Worm (Caenorhabditis elegans) whole organism, L3 larva: ENCODE measurements around the gene act-2.

Experiments used
- R02D3.7 ChIP-seq: fragments of 150-350 bp; optimal IDR thresholded peaks from 2 replicates; lab custom pipeline; 2014; ENCODE audit warnings: missing biosample characterization, missing genetic modification characterization
- ZK546.5 ChIP-seq: sonication (generic microtip); optimal IDR thresholded peaks from 2 replicates; lab custom pipeline; 2017; ENCODE audit warnings: missing biosample characterization, missing genetic modification characterization
- aly-2 ChIP-seq: fragments of 150-350 bp; optimal IDR thresholded peaks from 2 replicates; lab custom pipeline; 2014; ENCODE audit warnings: missing biosample characterization, missing genetic modification characterization
- ama-1 ChIP-seq: fragments of 150-350 bp; optimal IDR thresholded peaks from 2 replicates; lab custom pipeline; 2018
- ceh-28 ChIP-seq: fragments of 150-350 bp; optimal IDR thresholded peaks from 2 replicates; lab custom pipeline; 2014; ENCODE audit warnings: missing biosample characterization, missing genetic modification reagents, missing genetic modification characterization
- ceh-82 ChIP-seq: fragments of 150-350 bp; optimal IDR thresholded peaks from 2 replicates; lab custom pipeline; 2014; ENCODE audit warnings: missing biosample characterization, missing genetic modification characterization
- ceh-9 ChIP-seq: sonication (generic microtip); optimal IDR thresholded peaks from 2 replicates; lab custom pipeline; 2018; ENCODE audit warnings: missing biosample characterization, missing genetic modification characterization
- daf-12 ChIP-seq: fragments of 150-350 bp; optimal IDR thresholded peaks from 2 replicates; lab custom pipeline; 2014; ENCODE audit warnings: missing biosample characterization, missing genetic modification reagents, missing genetic modification characterization
- elt-1 ChIP-seq: fragments of 150-350 bp; optimal IDR thresholded peaks from 2 replicates; lab custom pipeline; 2014; ENCODE audit warnings: missing biosample characterization, missing genetic modification characterization
- elt-2 ChIP-seq: sonication (generic microtip); optimal IDR thresholded peaks from 2 replicates; lab custom pipeline; 2016; ENCODE audit warnings: missing genetic modification reagents, mild to moderate bottlenecking, missing genetic modification characterization, missing compliant biosample characterization
- elt-3 ChIP-seq, 3 experiments: fragments of 150-350 bp in 1 of 3; sonication (generic microtip) in 2 of 3; optimal IDR thresholded peaks; 2 replicates in 2 of 3; 4 replicates in 1 of 3; lab custom pipeline; 2014 to 2017; ENCODE audit warnings: missing biosample characterization in 3 of 3, missing genetic modification characterization in 3 of 3
- eor-1 ChIP-seq, 2 experiments: fragments of 150-350 bp; optimal IDR thresholded peaks; 2 replicates each; lab custom pipeline; 2014 to 2018; ENCODE audit warnings: missing biosample characterization in 2 of 2, missing genetic modification characterization in 2 of 2
- fkh-10 ChIP-seq: sonication (generic microtip); optimal IDR thresholded peaks from 2 replicates; lab custom pipeline; 2017; ENCODE audit warnings: missing biosample characterization, missing genetic modification reagents, missing genetic modification characterization
- fos-1 ChIP-seq: fragments of 150-350 bp; optimal IDR thresholded peaks from 2 replicates; lab custom pipeline; 2014; ENCODE audit warnings: missing biosample characterization, missing genetic modification characterization
- jun-1 ChIP-seq: fragments of 150-350 bp; optimal IDR thresholded peaks from 2 replicates; lab custom pipeline; 2014; ENCODE audit warnings: missing biosample characterization, missing genetic modification reagents, missing genetic modification characterization
- lin-15B ChIP-seq: fragments of 150-350 bp; optimal IDR thresholded peaks from 2 replicates; lab custom pipeline; 2014; ENCODE audit warnings: missing biosample characterization, missing genetic modification characterization
- lin-39 ChIP-seq: fragments of 150-350 bp; optimal IDR thresholded peaks from 2 replicates; lab custom pipeline; 2018; ENCODE audit warnings: missing biosample characterization, missing genetic modification reagents, missing genetic modification characterization
- lsy-12 ChIP-seq: sonication (generic microtip); optimal IDR thresholded peaks from 2 replicates; lab custom pipeline; 2016; ENCODE audit warnings: mild to moderate bottlenecking, missing genetic modification characterization, missing compliant biosample characterization
- mdl-1 ChIP-seq: fragments of 150-350 bp; optimal IDR thresholded peaks from 2 replicates; lab custom pipeline; 2014; ENCODE audit warnings: missing biosample characterization, missing genetic modification characterization
- mml-1 ChIP-seq: fragments of 150-350 bp; sonication (generic microtip); optimal IDR thresholded peaks from 3 replicates; lab custom pipeline; 2014; ENCODE audit warnings: missing biosample characterization, missing genetic modification characterization
- nhr-11 ChIP-seq: fragments of 150-350 bp; optimal IDR thresholded peaks from 2 replicates; lab custom pipeline; 2014; ENCODE audit warnings: missing biosample characterization, missing genetic modification characterization
- nhr-23 ChIP-seq: fragments of 150-350 bp; optimal IDR thresholded peaks from 2 replicates; lab custom pipeline; 2014; ENCODE audit warnings: missing biosample characterization, missing genetic modification reagents, missing genetic modification characterization
- nhr-237 ChIP-seq: fragments of 150-350 bp; optimal IDR thresholded peaks from 2 replicates; lab custom pipeline; 2014; ENCODE audit warnings: missing biosample characterization, missing genetic modification characterization
- nhr-25 ChIP-seq: sonication (generic microtip); optimal IDR thresholded peaks from 2 replicates; lab custom pipeline; 2017; ENCODE audit warnings: missing biosample characterization, missing genetic modification characterization
- nhr-28 ChIP-seq: fragments of 150-350 bp; optimal IDR thresholded peaks from 2 replicates; lab custom pipeline; 2014; ENCODE audit warnings: missing biosample characterization, missing genetic modification characterization
- nhr-43 ChIP-seq: sonication (generic microtip); optimal IDR thresholded peaks from 2 replicates; lab custom pipeline; 2016; ENCODE audit warnings: mild to moderate bottlenecking, missing genetic modification characterization, missing compliant biosample characterization; ENCODE audit not compliant: poor library complexity, severe bottlenecking
- nhr-67 ChIP-seq: fragments of 150-350 bp; optimal IDR thresholded peaks from 2 replicates; lab custom pipeline; 2014; ENCODE audit warnings: missing biosample characterization, missing genetic modification characterization
- nhr-76 ChIP-seq: fragments of 150-350 bp; sonication (generic microtip); optimal IDR thresholded peaks from 5 replicates; lab custom pipeline; 2014; ENCODE audit warnings: missing biosample characterization, missing genetic modification characterization
- nhr-77 ChIP-seq: fragments of 150-350 bp; optimal IDR thresholded peaks from 2 replicates; lab custom pipeline; 2014; ENCODE audit warnings: missing biosample characterization, missing genetic modification characterization
- pha-4 ChIP-seq: fragments of 150-350 bp; optimal IDR thresholded peaks from 2 replicates; lab custom pipeline; 2014; ENCODE audit warnings: missing biosample characterization, missing genetic modification reagents, missing genetic modification characterization
- pqm-1 ChIP-seq: fragments of 150-350 bp; optimal IDR thresholded peaks from 2 replicates; lab custom pipeline; 2017; ENCODE audit warnings: missing biosample characterization, missing genetic modification characterization, inconsistent platforms
- sea-2 ChIP-seq: fragments of 150-350 bp; sonication (generic microtip); optimal IDR thresholded peaks from 4 replicates; lab custom pipeline; 2014; ENCODE audit warnings: missing biosample characterization, missing genetic modification reagents, missing genetic modification characterization
- skn-1 ChIP-seq: fragments of 150-350 bp; optimal IDR thresholded peaks from 2 replicates; lab custom pipeline; 2014; ENCODE audit warnings: missing biosample characterization, missing genetic modification characterization
- snpc-4 ChIP-seq: fragments of 150-350 bp; optimal IDR thresholded peaks from 2 replicates; lab custom pipeline; 2014; ENCODE audit warnings: missing biosample characterization, missing genetic modification characterization
- unc-39 ChIP-seq: sonication (generic microtip); optimal IDR thresholded peaks from 4 replicates; lab custom pipeline; 2017; ENCODE audit warnings: missing biosample characterization, missing genetic modification characterization
- unc-62 ChIP-seq: fragments of 150-350 bp; sonication (generic microtip); optimal IDR thresholded peaks from 4 replicates; lab custom pipeline; 2014; ENCODE audit warnings: missing biosample characterization, missing genetic modification reagents, missing genetic modification characterization

The act-2 gene

DNA sequence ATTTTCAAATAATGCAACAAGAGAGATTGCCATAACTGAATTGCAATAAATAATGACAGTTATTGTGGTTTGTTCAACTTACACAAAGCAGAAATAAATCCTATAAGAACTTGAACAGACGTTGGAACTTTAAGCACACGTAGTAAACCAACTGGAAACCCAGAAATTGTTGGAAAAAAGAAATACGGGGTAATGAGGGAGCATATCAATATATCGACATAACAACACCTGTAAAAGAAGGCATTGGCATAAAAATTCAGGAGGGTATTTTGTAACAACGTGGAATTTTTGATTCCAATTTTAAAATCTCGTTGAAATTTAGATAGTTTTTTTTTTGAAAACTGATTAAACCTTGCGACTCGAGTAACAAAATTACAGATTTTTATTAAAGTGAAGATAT lies 21.5 kb downstream of the act-2 start:
- TF ChIP-seq snpc-4 (no peak), ama-1 (no peak), ceh-28 (tag; lab: Kevin White, UChicago) (no peak), R02D3.7 (tag; lab: Kevin White, UChicago) (no peak)

DNA sequence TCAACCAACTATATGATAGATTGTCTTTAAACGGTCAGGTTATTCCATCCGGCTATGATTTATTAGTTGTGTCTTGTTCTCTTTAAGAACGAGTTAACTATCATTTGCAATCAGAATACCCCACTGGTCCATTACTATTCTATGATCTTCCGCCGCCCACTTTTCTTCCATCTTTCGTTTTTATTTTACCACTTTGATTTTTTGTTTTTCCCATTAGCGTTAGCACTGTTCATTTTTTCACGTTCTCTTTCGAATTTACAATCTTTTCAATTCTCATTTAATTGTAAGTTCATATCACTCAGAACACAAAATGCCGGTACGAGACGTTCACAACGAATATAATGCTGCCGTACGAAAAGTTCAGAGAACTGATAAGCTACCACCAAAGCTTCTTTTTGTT lies 24.1 kb downstream of the act-2 start, which contains the start of gene T04C12.7:
TSS of gene T04C12.7 (plus strand) at position 301 of the 400 bp plus-strand sequence.
- TF ChIP-seq unc-62 (GFP tag; lab: Kevin White, UChicago) (no peak), pha-4 (tag; lab: Kevin White, UChicago) (no peak), fkh-10 (GFP tag; lab: Kevin White, UChicago) (no peak), nhr-67 (no peak), elt-1 (no peak), lsy-12 (tag; lab: Kevin White, UChicago) (no peak), ceh-9 (tag; lab: Kevin White, UChicago) (no peak), nhr-11 (tag; lab: Kevin White, UChicago) (no peak), pqm-1 (tag; lab: Kevin White, UChicago) (no peak), lin-15B (no peak)

DNA sequence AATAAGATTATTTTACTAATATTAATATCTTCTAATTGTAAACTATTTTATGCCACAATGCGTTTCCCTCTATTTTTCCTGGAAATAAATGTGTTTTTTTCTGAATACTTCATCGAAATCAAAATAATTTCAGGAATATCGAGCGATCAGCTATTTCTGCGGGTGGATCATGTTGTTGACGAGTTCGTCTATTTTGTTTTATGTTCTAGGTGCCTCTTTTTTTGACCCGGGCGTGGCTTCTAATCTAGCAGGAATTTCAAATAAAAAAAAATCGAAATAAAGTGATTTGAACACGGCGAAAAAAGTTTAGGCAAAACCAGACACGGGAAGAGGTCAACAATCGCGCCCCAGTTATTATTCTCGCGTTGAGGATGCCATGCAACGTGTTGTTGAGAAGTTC lies 26.0 kb downstream of the act-2 start, which contains the start of gene T04C12.33:
TSS of gene T04C12.33 (plus strand) at position 301 of the 400 bp plus-strand sequence.
- TF ChIP-seq fos-1 (tag; lab: Kevin White, UChicago) (no peak), mdl-1 (no peak), nhr-77 (tag; lab: Kevin White, UChicago) (no peak), nhr-23 (peak; percentile 16), unc-39 (no peak), fkh-10 (GFP tag; lab: Kevin White, UChicago) (no peak), lin-15B (no peak)

DNA sequence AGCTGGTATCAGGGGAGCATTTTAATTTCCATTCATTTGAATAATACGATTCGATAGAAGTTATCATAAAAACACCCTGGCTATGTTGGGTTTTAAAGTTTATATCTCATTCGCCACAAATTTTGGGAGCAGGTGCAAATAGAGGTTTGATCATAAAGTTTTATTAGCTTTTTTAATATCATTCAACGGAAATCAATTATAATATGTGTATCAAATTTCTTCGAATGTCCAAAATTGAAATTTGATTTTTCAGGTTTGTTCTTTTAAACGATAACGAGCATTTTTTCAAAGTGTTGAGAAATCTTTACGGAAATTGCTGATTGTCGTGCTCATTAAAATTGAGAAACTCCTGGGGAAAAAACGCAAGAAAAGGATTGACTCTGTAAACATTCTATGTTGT lies 29.3 kb downstream of the act-2 start, which contains the start of gene srh-74:
TSS of gene srh-74 (minus strand) at position 101 of the 400 bp plus-strand sequence.
- TF ChIP-seq ceh-82 (tag; lab: Kevin White, UChicago) (no peak), elt-3 (tag; optimal IDR thresholded peaks at IDR 0.05; lab: Kevin White, UChicago) (no peak), ceh-28 (tag; lab: Kevin White, UChicago) (no peak), lin-39 (tag; lab: Kevin White, UChicago) (no peak), mdl-1 (no peak), aly-2 (tag; lab: Kevin White, UChicago) (no peak), nhr-76 (tag; lab: Kevin White, UChicago) (no peak), nhr-77 (tag; lab: Kevin White, UChicago) (no peak), nhr-43 (no peak), mml-1 (tag; lab: Kevin White, UChicago) (no peak), nhr-237 (no peak), unc-39 (no peak), eor-1 (tag; optimal IDR thresholded peaks at IDR 0.05; lab: Kevin White, UChicago) (no peak), sea-2 (GFP tag; lab: Kevin White, UChicago) (no peak), lin-15B (no peak), ZK546.5 (tag; lab: Kevin White, UChicago) (no peak), jun-1 (tag; lab: Kevin White, UChicago) (no peak), pqm-1 (tag; lab: Kevin White, UChicago) (no peak)

DNA sequence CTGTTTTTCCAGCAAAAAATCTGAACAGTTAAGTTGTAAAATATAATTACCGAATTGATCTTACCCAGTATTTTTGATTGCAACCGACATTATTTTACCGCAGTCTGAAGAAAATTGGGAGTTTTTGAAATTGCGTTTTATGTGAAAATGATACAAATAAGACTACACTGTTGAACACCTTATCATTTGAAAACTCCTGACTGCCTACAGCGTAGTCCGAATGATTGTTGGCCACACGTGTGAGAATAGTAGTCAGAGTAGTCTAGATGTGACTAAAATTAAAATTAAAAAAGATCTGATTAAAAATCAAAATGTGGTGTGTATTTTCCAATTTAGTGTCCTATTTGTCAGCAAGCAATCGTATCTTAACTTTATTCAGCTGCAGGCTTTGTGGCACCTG lies 31.2 kb downstream of the act-2 start, which contains the start of gene dhs-18:
TSS of gene dhs-18 (minus strand) at position 104 of the 400 bp plus-strand sequence.
- TF ChIP-seq ceh-28 (tag; lab: Kevin White, UChicago): no peak
- no peak for TF ChIP-seq nhr-23
- peak; percentile 83 for TF ChIP-seq pqm-1 (tag; lab: Kevin White, UChicago)
- no peak for TF ChIP-seq skn-1 (tag; lab: Kevin White, UChicago)
- no peak for TF ChIP-seq nhr-67
- no peak for TF ChIP-seq mml-1 (tag; lab: Kevin White, UChicago)
- TF ChIP-seq daf-12 (tag; lab: Kevin White, UChicago): no peak
- TF ChIP-seq lin-15B: no peak
- no peak for TF ChIP-seq nhr-25 (tag; lab: Kevin White, UChicago)
- peak; percentile 72 for TF ChIP-seq elt-2 (tag; lab: Kevin White, UChicago)
- no peak for TF ChIP-seq unc-62 (GFP tag; lab: Kevin White, UChicago)
- no peak for TF ChIP-seq fos-1 (tag; lab: Kevin White, UChicago)
- no peak for TF ChIP-seq R02D3.7 (tag; lab: Kevin White, UChicago)
- no peak for TF ChIP-seq nhr-28 (tag; lab: Kevin White, UChicago)
